ENCODE assay signal across 5 worm cellular contexts in genomic region chrV:15136772-15137171, ce11.
TF ChIP-seq lines count a peak whose summit lies in the region.

TSS of gene aipl-1 (minus strand) at chrV:15136801.

TF ChIP-seq in whole organism, L1 larva, 84 proteins besides CTCF, POLR2A, EP300 and RAD21 (continues in another document):
- TF ChIP-seq mef-2 (tag; optimal IDR thresholded peaks at IDR 0.05; lab: Kevin White, UChicago) (peak; percentile 43), vab-15 (tag; optimal IDR thresholded peaks at IDR 0.05; lab: Kevin White, UChicago) (peak; percentile 78), ama-1 (optimal IDR thresholded peaks at IDR 0.05; lab: Kevin White, UChicago) (peak; percentile 26), nhr-84 (tag; optimal IDR thresholded peaks at IDR 0.05; lab: Kevin White, UChicago) (no peak), ces-1 (GFP tag; optimal IDR thresholded peaks at IDR 0.05; lab: Kevin White, UChicago) (no peak), egl-13 (tag; optimal IDR thresholded peaks at IDR 0.05; lab: Kevin White, UChicago) (no peak), ceh-88 (GFP tag; IDR thresholded peaks at IDR 0.05; lab: Robert Waterston, UW) (peak; percentile 14; the same call in 1 of the 2 replicates), blmp-1 (tag; optimal IDR thresholded peaks at IDR 0.05; lab: Kevin White, UChicago) (peak; percentile 95), unc-98 (GFP tag; IDR thresholded peaks at IDR 0.05; lab: Robert Waterston, UW) (no peak), fkh-4 (tag; optimal IDR thresholded peaks at IDR 0.05; lab: Kevin White, UChicago; ENCODE audit: borderline replicate concordance) (no peak), sup-37 (GFP tag; optimal IDR thresholded peaks at IDR 0.05; lab: Kevin White, UChicago) (no peak), aly-2 (tag; optimal IDR thresholded peaks at IDR 0.05; lab: Kevin White, UChicago) (no peak), fkh-8 (tag; optimal IDR thresholded peaks at IDR 0.05; lab: Kevin White, UChicago) (peak; percentile 87), ceh-90 (tag; optimal IDR thresholded peaks at IDR 0.05; lab: Kevin White, UChicago) (no peak), snpc-4 (tag; optimal IDR thresholded peaks at IDR 0.05; lab: Kevin White, UChicago) (peak; percentile 68), aha-1 (tag; optimal IDR thresholded peaks at IDR 0.05; lab: Kevin White, UChicago) (no peak), mab-9 (GFP tag; IDR thresholded peaks at IDR 0.05; lab: Robert Waterston, UW) (no peak), nhr-76 (tag; optimal IDR thresholded peaks at IDR 0.05; lab: Kevin White, UChicago) (no peak), dpl-1 (GFP tag; optimal IDR thresholded peaks at IDR 0.05; lab: Kevin White, UChicago) (peak; percentile 85 to 90 (median 87))

TF ChIP-seq in whole organism, L3 larva, 47 proteins besides CTCF, POLR2A, EP300 and RAD21 (continues in another document):
- TF ChIP-seq nhr-25 (tag; optimal IDR thresholded peaks at IDR 0.05; lab: Kevin White, UChicago) (peak; percentile 66), lin-15B (tag; optimal IDR thresholded peaks at IDR 0.05; lab: Kevin White, UChicago) (peak; percentile 94), snpc-4 (tag; optimal IDR thresholded peaks at IDR 0.05; lab: Kevin White, UChicago) (peak; percentile 79), ceh-82 (tag; optimal IDR thresholded peaks at IDR 0.05; lab: Kevin White, UChicago) (peak; percentile 34), ZK546.5 (tag; optimal IDR thresholded peaks at IDR 0.05; lab: Kevin White, UChicago) (no peak), skn-1 (tag; optimal IDR thresholded peaks at IDR 0.05; lab: Kevin White, UChicago) (peak; percentile 9), lin-39 (tag; optimal IDR thresholded peaks at IDR 0.05; lab: Kevin White, UChicago) (peak; percentile 53), egl-5 (tag; optimal IDR thresholded peaks at IDR 0.05; lab: Kevin White, UChicago) (peak; percentile 21), elt-2 (tag; optimal IDR thresholded peaks at IDR 0.05; lab: Kevin White, UChicago) (peak; percentile 43), pqm-1 (tag; optimal IDR thresholded peaks at IDR 0.05; lab: Kevin White, UChicago) (peak; percentile 74), elt-1 (tag; optimal IDR thresholded peaks at IDR 0.05; lab: Kevin White, UChicago) (no peak), ama-1 (optimal IDR thresholded peaks at IDR 0.05; lab: Kevin White, UChicago) (no peak), daf-12 (tag; optimal IDR thresholded peaks at IDR 0.05; lab: Kevin White, UChicago) (no peak), zag-1 (tag; optimal IDR thresholded peaks at IDR 0.05; lab: Kevin White, UChicago) (no peak), nhr-67 (tag; optimal IDR thresholded peaks at IDR 0.05; lab: Kevin White, UChicago) (no peak), nhr-23 (tag; optimal IDR thresholded peaks at IDR 0.05; lab: Kevin White, UChicago) (peak; percentile 75), jun-1 (tag; optimal IDR thresholded peaks at IDR 0.05; lab: Kevin White, UChicago) (peak; percentile 39), unc-62 (GFP tag; optimal IDR thresholded peaks at IDR 0.05; lab: Kevin White, UChicago) (no peak), ztf-11 (tag; optimal IDR thresholded peaks at IDR 0.05; lab: Kevin White, UChicago) (no peak), aly-2 (tag; optimal IDR thresholded peaks at IDR 0.05; lab: Kevin White, UChicago) (no peak)

TF ChIP-seq in whole organism, early embryonic, 17 proteins besides CTCF, POLR2A, EP300 and RAD21:
- peak; percentile 42; the same call in 1 of the 2 replicates for TF ChIP-seq tbx-37 (GFP tag; conservative IDR thresholded peaks at IDR 0.05; lab: Robert Waterston, UW)
- TF ChIP-seq hmg-4 (GFP tag; optimal IDR thresholded peaks at IDR 0.05; lab: Kevin White, UChicago) = no peak

TF ChIP-seq in whole organism, midembryonic, 9 proteins besides CTCF, POLR2A, EP300 and RAD21:
- TF ChIP-seq cog-1 (tag; optimal IDR thresholded peaks at IDR 0.05; lab: Kevin White, UChicago) = peak; percentile 1
- TF ChIP-seq ztf-23 (GFP tag; IDR thresholded peaks at IDR 0.05; lab: Robert Waterston, UW) = 0 out of 2 replicates have a peak, but pooled peaks have one; percentile 37
- TF ChIP-seq T22C8.4 (GFP tag; IDR thresholded peaks at IDR 0.05; lab: Robert Waterston, UW) = no peak

TF ChIP-seq in whole organism, young adult, 124 proteins besides CTCF, POLR2A, EP300 and RAD21:
- peak; percentile 95 for TF ChIP-seq ceh-100 (GFP tag; IDR thresholded peaks at IDR 0.05; lab: Robert Waterston, UW)
- TF ChIP-seq Y95B8A.8 (GFP tag; IDR thresholded peaks at IDR 0.05; lab: Robert Waterston, UW) = 0 out of 2 replicates have a peak, but pooled peaks have one; percentile 31
- TF ChIP-seq ztf-22 (GFP tag; optimal IDR thresholded peaks at IDR 0.05; lab: Kevin White, UChicago) = no peak
- TF ChIP-seq Y67H2A.10 (GFP tag; conservative IDR thresholded peaks at IDR 0.05; lab: Robert Waterston, UW) = 0 out of 2 replicates have a peak, but pooled peaks have one; percentile 15
- peak; percentile 51; the same call in 1 of the 2 replicates for TF ChIP-seq rcor-1 (GFP tag; IDR thresholded peaks at IDR 0.05; lab: Robert Waterston, UW)
- TF ChIP-seq ceh-27 (GFP tag; optimal IDR thresholded peaks at IDR 0.05; lab: Kevin White, UChicago) = peak; percentile 52
- TF ChIP-seq bed-1 (GFP tag; IDR thresholded peaks at IDR 0.05; lab: Robert Waterston, UW) = no peak
- no peak for TF ChIP-seq ccch-3 (GFP tag; optimal IDR thresholded peaks at IDR 0.05; lab: Kevin White, UChicago)
- no peak for TF ChIP-seq akir-1 (GFP tag; optimal IDR thresholded peaks at IDR 0.05; lab: Kevin White, UChicago)
- no peak for TF ChIP-seq snpc-4 (GFP tag; optimal IDR thresholded peaks at IDR 0.05; lab: Kevin White, UChicago)
- peak in 3 of 4 experiments; percentile 5 to 66 (median 53) for TF ChIP-seq snpc-4 (tag; optimal IDR thresholded peaks at IDR 0.05; lab: Kevin White, UChicago)
- TF ChIP-seq snpc-3.4 (tag; optimal IDR thresholded peaks at IDR 0.05; lab: Kevin White, UChicago) = peak; percentile 25
- no peak for TF ChIP-seq fkh-3 (tag; optimal IDR thresholded peaks at IDR 0.05; lab: Kevin White, UChicago)
- no peak for TF ChIP-seq nfya-1 (tag; optimal IDR thresholded peaks at IDR 0.05; lab: Kevin White, UChicago; ENCODE audit: borderline replicate concordance, insufficient read depth)
- peak; percentile 61 for TF ChIP-seq efl-1 (GFP tag; optimal IDR thresholded peaks at IDR 0.05; lab: Kevin White, UChicago)
- TF ChIP-seq cebp-2 (GFP tag; IDR thresholded peaks at IDR 0.05; lab: Robert Waterston, UW) = no peak
- peak; percentile 40; the same call in 1 of the 2 replicates for TF ChIP-seq madf-6 (GFP tag; IDR thresholded peaks at IDR 0.05; lab: Robert Waterston, UW)
- TF ChIP-seq F33H1.4 (GFP tag; IDR thresholded peaks at IDR 0.05; lab: Robert Waterston, UW) = 0 out of 2 replicates have a peak, but pooled peaks have one; percentile 31
- peak; percentile 62 for TF ChIP-seq lin-54 (GFP tag; optimal IDR thresholded peaks at IDR 0.05; lab: Kevin White, UChicago)
- TF ChIP-seq dox-1 (GFP tag; IDR thresholded peaks at IDR 0.05; lab: Robert Waterston, UW) = peak; percentile 73
- TF ChIP-seq mcd-1 (GFP tag; IDR thresholded peaks at IDR 0.05; lab: Robert Waterston, UW) = peak; percentile 90
- TF ChIP-seq lin-35 (GFP tag; optimal IDR thresholded peaks at IDR 0.05; lab: Kevin White, UChicago) = peak in 1 of 3 experiments; percentile 53
- no peak for TF ChIP-seq zfh-2 (GFP tag; conservative IDR thresholded peaks at IDR 0.05; lab: Robert Waterston, UW)
- peak; percentile 79 for TF ChIP-seq D2030.7 (GFP tag; IDR thresholded peaks at IDR 0.05; lab: Robert Waterston, UW)
- TF ChIP-seq ceh-91 (GFP tag; IDR thresholded peaks at IDR 0.05; lab: Robert Waterston, UW) = peak; percentile 46
- TF ChIP-seq ZK185.1 (tag; optimal IDR thresholded peaks at IDR 0.05; lab: Kevin White, UChicago; ENCODE audit: poor library complexity, severe bottlenecking) = peak; percentile 6
- peak; percentile 34 for TF ChIP-seq tbp1 (GFP tag; optimal IDR thresholded peaks at IDR 0.05; lab: Kevin White, UChicago)
- TF ChIP-seq F23B12.7 (tag; optimal IDR thresholded peaks at IDR 0.05; lab: Kevin White, UChicago; ENCODE audit: insufficient read depth) = peak; percentile 76
- TF ChIP-seq ztf-18 (tag; optimal IDR thresholded peaks at IDR 0.05; lab: Kevin White, UChicago) = no peak
- TF ChIP-seq aptf-2 (GFP tag; conservative IDR thresholded peaks at IDR 0.05; lab: Robert Waterston, UW) = 0 out of 2 replicates have a peak, but pooled peaks have one; percentile 28
- TF ChIP-seq dpl-1 (GFP tag; optimal IDR thresholded peaks at IDR 0.05; lab: Kevin White, UChicago) = peak; percentile 7
- TF ChIP-seq attf-5 (GFP tag; optimal IDR thresholded peaks at IDR 0.05; lab: Kevin White, UChicago) = peak; percentile 73
- TF ChIP-seq lsl-1 (GFP tag; optimal IDR thresholded peaks at IDR 0.05; lab: Kevin White, UChicago) = peak; percentile 48
- TF ChIP-seq F49E8.2 (tag; optimal IDR thresholded peaks at IDR 0.05; lab: Kevin White, UChicago; ENCODE audit: insufficient read depth) = peak; percentile 77
- no peak for TF ChIP-seq bed-2 (GFP tag; IDR thresholded peaks at IDR 0.05; lab: Robert Waterston, UW)
- peak; percentile 8 for TF ChIP-seq madf-10 (tag; optimal IDR thresholded peaks at IDR 0.05; lab: Kevin White, UChicago)
- 0 out of 2 replicates have a peak, but pooled peaks have one; percentile 42 for TF ChIP-seq B0019.2 (GFP tag; conservative IDR thresholded peaks at IDR 0.05; lab: Robert Waterston, UW)
- TF ChIP-seq F39B2.1 (GFP tag; IDR thresholded peaks at IDR 0.05; lab: Robert Waterston, UW) = no peak
- TF ChIP-seq K11D2.4 (GFP tag; IDR thresholded peaks at IDR 0.05; lab: Robert Waterston, UW) = no peak
- peak; percentile 2 for TF ChIP-seq nhr-80 (tag; optimal IDR thresholded peaks at IDR 0.05; lab: Kevin White, UChicago)
- TF ChIP-seq cebp-1 (GFP tag; IDR thresholded peaks at IDR 0.05; lab: Robert Waterston, UW) = 0 out of 2 replicates have a peak, but pooled peaks have one; percentile 36
- no peak for TF ChIP-seq cebp-1 (tag; optimal IDR thresholded peaks at IDR 0.05; lab: Kevin White, UChicago)
- TF ChIP-seq pha-4 (tag; optimal IDR thresholded peaks at IDR 0.05; lab: Kevin White, UChicago) = no peak
- peak; percentile 98 for TF ChIP-seq hmg-1.2 (GFP tag; IDR thresholded peaks at IDR 0.05; lab: Robert Waterston, UW)
- TF ChIP-seq ceh-79 (tag; optimal IDR thresholded peaks at IDR 0.05; lab: Kevin White, UChicago) = no peak
- no peak for TF ChIP-seq mxl-1 (tag; optimal IDR thresholded peaks at IDR 0.05; lab: Kevin White, UChicago)
- TF ChIP-seq ceh-40 (GFP tag; IDR thresholded peaks at IDR 0.05; lab: Robert Waterston, UW) = no peak
- TF ChIP-seq lin-40 (tag; optimal IDR thresholded peaks at IDR 0.05; lab: Kevin White, UChicago) = no peak

Comparison
In these comparisons a context has a peak if more than half of its experiments do, and no peak if none do; other contexts are left out.
1. Of the 8 proteins assayed by ChIP-seq in both whole organism, young adult and whole organism, L1 larva: peak only in whole organism, young adult: none; only in whole organism, L1 larva: ama-1, nhr-90 and unc-130; in both: dpl-1, efl-1 and snpc-4; in neither: 1; mixed calls (peak in some experiments, not most) for 1.